Worm (Caenorhabditis elegans) whole organism, early embryonic: Measurements from ENCODE around the gene hal-2.
"Not testable (repeated sequence)": the region's sequence is repeated elsewhere in the genome, so short reads cannot be mapped to it uniquely, and the experiment has no call there.

ENCODE experiments used
- ama-1 ChIP-seq: fragments of 150-350 bp; optimal IDR thresholded peaks from 2 replicates; lab custom pipeline; 2014
- ceh-13 ChIP-seq: fragments of 200-800 bp; sonication (Bioruptor generic); optimal IDR thresholded peaks from 2 replicates; lab custom pipeline; 2018; ENCODE audit warnings: mild to moderate bottlenecking, missing genetic modification characterization, missing compliant biosample characterization
- flt-1 ChIP-seq: fragments of 200-800 bp; sonication (Bioruptor generic); IDR thresholded peaks from 2 replicates; pipeline ENCODE4 v1.3.6; 2022; ENCODE audit warnings: missing genetic modification characterization, missing compliant biosample characterization

- TF ChIP-seq ama-1 (lab: Kevin White, UChicago); flt-1; ceh-13: not testable (repeated sequence)
Measured at ce11 chrIII:10050321-10050720, 38.4 kb downstream of the hal-2 start, which contains the start of gene T16G12.3.
